Fruit fly (Drosophila melanogaster) whole organism, pupa: Measurements from ENCODE around the gene Sdhaf3.

ENCODE experiments used
- CG12605 ChIP-seq: fragments of 200-800 bp; sonication (Bioruptor generic); IDR thresholded peaks from 2 replicates; pipeline ENCODE4 v1.3.6; 2022; ENCODE audit warnings: missing biosample characterization, missing genetic modification characterization
- CG13204 ChIP-seq: fragments of 200-800 bp; sonication (Bioruptor generic); optimal IDR thresholded peaks from 2 replicates; lab custom pipeline; 2018; ENCODE audit warnings: missing biosample characterization, mild to moderate bottlenecking, missing genetic modification characterization, moderate library complexity
- CG14655 ChIP-seq: fragments of 200-800 bp; sonication (Bioruptor generic); optimal IDR thresholded peaks from 3 replicates; lab custom pipeline; 2017; ENCODE audit warnings: mild to moderate bottlenecking, missing biosample characterization, missing genetic modification reagents, missing genetic modification characterization
- CG15710 ChIP-seq: fragments of 200-800 bp; sonication (Bioruptor generic); optimal IDR thresholded peaks from 2 replicates; lab custom pipeline; 2018; ENCODE audit warnings: missing biosample characterization, mild to moderate bottlenecking, missing genetic modification characterization, moderate library complexity
- CG32121 ChIP-seq: fragments of 200-800 bp; sonication (Bioruptor generic); IDR thresholded peaks from 2 replicates; pipeline ENCODE4 v1.3.6; 2022; ENCODE audit warnings: missing biosample characterization, missing genetic modification characterization
- CG34367 ChIP-seq: fragments of 200-800 bp; sonication (Bioruptor generic); optimal IDR thresholded peaks from 2 replicates; lab custom pipeline; 2018; ENCODE audit warnings: missing biosample characterization, mild to moderate bottlenecking, missing genetic modification characterization
- D1 ChIP-seq: fragments of 200-800 bp; sonication (Bioruptor generic); optimal IDR thresholded peaks from 2 replicates; lab custom pipeline; 2018; ENCODE audit warnings: missing biosample characterization, mild to moderate bottlenecking, missing genetic modification characterization, moderate library complexity
- EcR ChIP-seq: fragments of 200-800 bp; sonication (Bioruptor generic); optimal IDR thresholded peaks from 3 replicates; lab custom pipeline; 2019; ENCODE audit warnings: missing biosample characterization, missing genetic modification characterization, mild to moderate bottlenecking, moderate library complexity, missing genetic modification reagents
- Ets98B ChIP-seq: fragments of 200-800 bp; sonication (Bioruptor generic); IDR thresholded peaks from 2 replicates; pipeline ENCODE4 v1.3.6; 2022; ENCODE audit warnings: missing biosample characterization, missing genetic modification characterization
- Pif1A ChIP-seq: fragments of 200-800 bp; sonication (Bioruptor generic); optimal IDR thresholded peaks from 3 replicates; lab custom pipeline; 2016; ENCODE audit warnings: missing biosample characterization, missing genetic modification characterization
- fd96Ca ChIP-seq: fragments of 200-800 bp; sonication (Bioruptor generic); IDR thresholded peaks from 3 replicates; pipeline ENCODE4 v1.3.6; 2022; ENCODE audit warnings: missing biosample characterization, missing genetic modification characterization
- rn ChIP-seq: fragments of 200-800 bp; sonication (Bioruptor generic); IDR thresholded peaks from 2 replicates; pipeline ENCODE4 v1.3.6; 2022; ENCODE audit warnings: missing biosample characterization, missing genetic modification characterization

- TF ChIP-seq Pif1A (no peak), EcR (GFP tag; lab: Kevin White, UChicago) (no peak), CG15710 (tag; lab: Kevin White, UChicago) (no peak), D1 (tag; lab: Kevin White, UChicago) (no peak), CG14655 (no peak), CG13204 (GFP tag; lab: Kevin White, UChicago) (no peak), CG32121 (GFP tag; lab: Robert Waterston, UW) (no peak), fd96Ca (GFP tag; lab: Robert Waterston, UW) (no peak), Ets98B (GFP tag; lab: Robert Waterston, UW) (no peak), rn (GFP tag; lab: Robert Waterston, UW) (no peak), CG34367 (tag; lab: Kevin White, UChicago) (no peak), CG12605 (GFP tag; lab: Robert Waterston, UW) (no peak)
Observed at dm6 chr3R:16453597-16453996, 28.7 kb downstream of the Sdhaf3 start, which contains the start of gene Pak3.
